Fruit fly (Drosophila melanogaster) whole organism, embryonic: Measurements from ENCODE around the gene CG7275.

Experiments used
- Antp ChIP-seq: fragments of 200-800 bp; sonication (Bioruptor generic); optimal IDR thresholded peaks from 3 replicates; lab custom pipeline; 2016; ENCODE audit warnings: missing biosample characterization, missing genetic modification characterization
- B-H2 ChIP-seq: fragments of 200-800 bp; sonication (Bioruptor generic); optimal IDR thresholded peaks from 2 replicates; lab custom pipeline; 2018; ENCODE audit warnings: missing biosample characterization, mild to moderate bottlenecking, missing genetic modification characterization
- CG1024 ChIP-seq: fragments of 200-800 bp; sonication (Bioruptor generic); IDR thresholded peaks from 2 replicates; pipeline ENCODE4 v1.3.6; 2022; ENCODE audit warnings: missing biosample characterization, missing genetic modification characterization
- CG1233 ChIP-seq: fragments of 200-800 bp; sonication (Bioruptor generic); optimal IDR thresholded peaks from 4 replicates; lab custom pipeline; 2018; ENCODE audit warnings: missing biosample characterization, mild to moderate bottlenecking, missing genetic modification characterization
- CG12744 ChIP-seq: fragments of 200-800 bp; sonication (Bioruptor generic); optimal IDR thresholded peaks from 2 replicates; lab custom pipeline; 2016; ENCODE audit warnings: missing biosample characterization, missing genetic modification characterization
- CG13296 ChIP-seq: fragments of 200-800 bp; sonication (Bioruptor generic); optimal IDR thresholded peaks from 3 replicates; lab custom pipeline; 2018; ENCODE audit warnings: missing biosample characterization, mild to moderate bottlenecking, missing genetic modification characterization
- CG15073 ChIP-seq: fragments of 200-800 bp; sonication (Bioruptor generic); optimal IDR thresholded peaks from 2 replicates; lab custom pipeline; 2016; ENCODE audit warnings: missing biosample characterization, missing genetic modification characterization
- CG15479 ChIP-seq: fragments of 200-800 bp; sonication (Bioruptor generic); optimal IDR thresholded peaks from 3 replicates; lab custom pipeline; 2019; ENCODE audit warnings: missing biosample characterization, mild to moderate bottlenecking, missing genetic modification characterization, moderate library complexity
- CG17612 ChIP-seq: fragments of 200-800 bp; sonication (Bioruptor generic); IDR thresholded peaks from 2 replicates; pipeline ENCODE4 v1.3.6; 2022; ENCODE audit warnings: missing biosample characterization, missing genetic modification characterization
- CG1792 ChIP-seq: fragments of 200-800 bp; sonication (Bioruptor generic); optimal IDR thresholded peaks from 2 replicates; lab custom pipeline; 2016; ENCODE audit warnings: missing biosample characterization, missing genetic modification characterization
- CG1832 ChIP-seq: fragments of 200-800 bp; sonication (Bioruptor generic); optimal IDR thresholded peaks from 2 replicates; lab custom pipeline; 2017; ENCODE audit warnings: missing biosample characterization, mild to moderate bottlenecking, missing genetic modification characterization, inconsistent platforms
- CG18599 ChIP-seq: fragments of 200-800 bp; sonication (Bioruptor generic); optimal IDR thresholded peaks from 3 replicates; lab custom pipeline; 2017; ENCODE audit warnings: missing biosample characterization, missing genetic modification characterization, mild to moderate bottlenecking, moderate library complexity, missing genetic modification reagents
- CG18764 ChIP-seq: fragments of 200-800 bp; sonication (Bioruptor generic); optimal IDR thresholded peaks from 3 replicates; lab custom pipeline; 2016; ENCODE audit warnings: missing biosample characterization, missing genetic modification characterization
- CG2199 ChIP-seq: fragments of 200-800 bp; sonication (Bioruptor generic); IDR thresholded peaks from 3 replicates; pipeline ENCODE4 v1.3.6; 2022; ENCODE audit warnings: missing biosample characterization, missing genetic modification characterization
- CG2678 ChIP-seq: fragments of 200-800 bp; sonication (Bioruptor generic); optimal IDR thresholded peaks from 3 replicates; lab custom pipeline; 2019; ENCODE audit warnings: missing biosample characterization, mild to moderate bottlenecking, missing genetic modification characterization, moderate library complexity
- CG33213 ChIP-seq: fragments of 200-800 bp; sonication (Bioruptor generic); optimal IDR thresholded peaks from 3 replicates; lab custom pipeline; 2016; ENCODE audit warnings: missing biosample characterization, missing genetic modification characterization
- CG42726 ChIP-seq: fragments of 200-800 bp; sonication (Bioruptor generic); IDR thresholded peaks from 2 replicates; pipeline ENCODE4 v1.3.6; 2022; ENCODE audit warnings: missing biosample characterization, missing genetic modification characterization; ENCODE audit not compliant: partially characterized antibody
- CG6175 ChIP-seq: fragments of 200-800 bp; sonication (Bioruptor generic); IDR thresholded peaks from 3 replicates; pipeline ENCODE4 v1.3.6; 2022; ENCODE audit warnings: missing biosample characterization, missing genetic modification characterization
- CG7556 ChIP-seq: fragments of 200-800 bp; sonication (Bioruptor generic); optimal IDR thresholded peaks from 2 replicates; lab custom pipeline; 2017; ENCODE audit warnings: missing biosample characterization, mild to moderate bottlenecking, missing genetic modification characterization
- CG8944 ChIP-seq: fragments of 200-800 bp; sonication (Bioruptor generic); optimal IDR thresholded peaks from 3 replicates; lab custom pipeline; 2016; ENCODE audit warnings: missing biosample characterization, missing genetic modification characterization
- Ets97D ChIP-seq: fragments of 200-800 bp; sonication (Bioruptor generic); optimal IDR thresholded peaks from 3 replicates; lab custom pipeline; 2016; ENCODE audit warnings: missing biosample characterization, missing genetic modification characterization
- Fer1 ChIP-seq: fragments of 200-800 bp; sonication (Bioruptor generic); optimal IDR thresholded peaks from 2 replicates; lab custom pipeline; 2017; ENCODE audit warnings: missing biosample characterization, mild to moderate bottlenecking, missing genetic modification characterization
- HLHmδ ChIP-seq: fragments of 200-800 bp; sonication (Bioruptor generic); optimal IDR thresholded peaks from 2 replicates; lab custom pipeline; 2018; ENCODE audit warnings: missing biosample characterization, mild to moderate bottlenecking, missing genetic modification characterization, moderate library complexity
- HmgD ChIP-seq: fragments of 200-800 bp; sonication (Bioruptor generic); optimal IDR thresholded peaks from 3 replicates; lab custom pipeline; 2016; ENCODE audit warnings: missing biosample characterization, missing genetic modification characterization
- Hmr ChIP-seq: fragments of 200-800 bp; sonication (Bioruptor generic); optimal IDR thresholded peaks from 3 replicates; lab custom pipeline; 2017; ENCODE audit warnings: mild to moderate bottlenecking, missing biosample characterization, missing genetic modification reagents, missing genetic modification characterization
- Oaz ChIP-seq: fragments of 200-800 bp; sonication (Bioruptor generic); IDR thresholded peaks from 2 replicates; pipeline ENCODE4 v1.3.6; 2022; ENCODE audit warnings: missing biosample characterization, missing genetic modification characterization
- Sry-δ ChIP-seq: fragments of 200-800 bp; sonication (Bioruptor generic); optimal IDR thresholded peaks from 2 replicates; lab custom pipeline; 2016; ENCODE audit warnings: missing biosample characterization, missing genetic modification characterization
- al ChIP-seq: fragments of 200-800 bp; sonication (Bioruptor generic); IDR thresholded peaks from 2 replicates; pipeline ENCODE4 v1.3.6; 2022; ENCODE audit warnings: missing biosample characterization, missing genetic modification characterization
- btn ChIP-seq: fragments of 200-800 bp; sonication (Bioruptor generic); optimal IDR thresholded peaks from 2 replicates; lab custom pipeline; 2016; ENCODE audit warnings: missing biosample characterization, missing genetic modification characterization
- caup ChIP-seq: fragments of 200-800 bp; sonication (Bioruptor generic); optimal IDR thresholded peaks from 3 replicates; lab custom pipeline; 2017; ENCODE audit warnings: missing biosample characterization, mild to moderate bottlenecking, missing genetic modification characterization, moderate library complexity; ENCODE audit not compliant: severe bottlenecking
- crol ChIP-seq: fragments of 200-800 bp; sonication (Bioruptor generic); IDR thresholded peaks from 2 replicates; pipeline ENCODE4 v1.3.6; 2022; ENCODE audit warnings: missing biosample characterization, missing genetic modification characterization
- dan ChIP-seq: fragments of 200-800 bp; sonication (Bioruptor generic); IDR thresholded peaks from 2 replicates; pipeline ENCODE4 v1.3.6; 2022; ENCODE audit warnings: missing biosample characterization, missing genetic modification characterization
- dati ChIP-seq: fragments of 200-800 bp; sonication (Bioruptor generic); IDR thresholded peaks from 2 replicates; pipeline ENCODE4 v1.3.6; 2022; ENCODE audit warnings: missing biosample characterization, missing genetic modification characterization
- dmrt11E ChIP-seq: fragments of 200-800 bp; sonication (Bioruptor generic); optimal IDR thresholded peaks from 3 replicates; lab custom pipeline; 2018; ENCODE audit warnings: missing biosample characterization, mild to moderate bottlenecking, missing genetic modification characterization, moderate library complexity
- emc ChIP-seq: fragments of 200-800 bp; sonication (Bioruptor generic); optimal IDR thresholded peaks from 2 replicates; lab custom pipeline; 2016; ENCODE audit warnings: missing biosample characterization, missing genetic modification characterization
- fd3F ChIP-seq: fragments of 200-800 bp; sonication (Bioruptor generic); optimal IDR thresholded peaks from 2 replicates; lab custom pipeline; 2018; ENCODE audit warnings: missing biosample characterization, mild to moderate bottlenecking, missing genetic modification characterization, moderate library complexity
- ftz-f1 ChIP-seq: fragments of 200-800 bp; sonication (Bioruptor generic); optimal IDR thresholded peaks from 2 replicates; lab custom pipeline; 2016; ENCODE audit warnings: missing biosample characterization, missing genetic modification characterization
- grau ChIP-seq: fragments of 200-800 bp; optimal IDR thresholded peaks from 3 replicates; lab custom pipeline; 2019; ENCODE audit warnings: missing biosample characterization, mild to moderate bottlenecking, missing genetic modification characterization, moderate library complexity
- lmd ChIP-seq: fragments of 200-800 bp; sonication (Bioruptor generic); IDR thresholded peaks from 2 replicates; pipeline ENCODE4 v1.3.6; 2022; ENCODE audit warnings: missing biosample characterization, missing genetic modification characterization
- nerfin-1 ChIP-seq: fragments of 200-800 bp; sonication (Bioruptor generic); optimal IDR thresholded peaks from 3 replicates; lab custom pipeline; 2019; ENCODE audit warnings: missing biosample characterization, mild to moderate bottlenecking, missing genetic modification characterization, moderate library complexity
- nmo ChIP-seq: fragments of 200-800 bp; sonication (Bioruptor generic); optimal IDR thresholded peaks from 2 replicates; lab custom pipeline; 2018; ENCODE audit warnings: missing biosample characterization, mild to moderate bottlenecking, missing genetic modification characterization, moderate library complexity
- onecut ChIP-seq: fragments of 200-800 bp; sonication (Bioruptor generic); IDR thresholded peaks from 2 replicates; pipeline ENCODE4 v1.3.6; 2022; ENCODE audit warnings: missing biosample characterization, missing genetic modification characterization
- pnt ChIP-seq: fragments of 200-800 bp; sonication (Bioruptor generic); optimal IDR thresholded peaks from 3 replicates; lab custom pipeline; 2016; ENCODE audit warnings: missing biosample characterization, missing genetic modification characterization
- schlank ChIP-seq: fragments of 200-800 bp; sonication (Bioruptor generic); optimal IDR thresholded peaks from 2 replicates; lab custom pipeline; 2018; ENCODE audit warnings: missing biosample characterization, mild to moderate bottlenecking, missing genetic modification characterization
- scrt ChIP-seq: fragments of 200-800 bp; sonication (Bioruptor generic); optimal IDR thresholded peaks from 2 replicates; lab custom pipeline; 2018; ENCODE audit warnings: missing biosample characterization, mild to moderate bottlenecking, missing genetic modification characterization, moderate library complexity
- seq ChIP-seq: fragments of 200-800 bp; sonication (Bioruptor generic); IDR thresholded peaks from 2 replicates; pipeline ENCODE4 v1.3.6; 2022; ENCODE audit warnings: missing biosample characterization, missing genetic modification characterization
- slbo ChIP-seq: fragments of 200-800 bp; sonication (Bioruptor generic); IDR thresholded peaks from 2 replicates; pipeline ENCODE4 v1.3.6; 2022; ENCODE audit warnings: missing biosample characterization, missing genetic modification characterization
- so ChIP-seq: fragments of 200-800 bp; sonication (Bioruptor generic); IDR thresholded peaks from 3 replicates; pipeline ENCODE4 v1.3.6; 2022; ENCODE audit warnings: missing biosample characterization, missing genetic modification characterization
- sob ChIP-seq: fragments of 200-800 bp; sonication (Bioruptor generic); IDR thresholded peaks from 2 replicates; pipeline ENCODE4 v1.3.6; 2022; ENCODE audit warnings: missing biosample characterization, missing genetic modification characterization
- stwl ChIP-seq: fragments of 200-800 bp; sonication (Bioruptor generic); optimal IDR thresholded peaks from 3 replicates; lab custom pipeline; 2018; ENCODE audit warnings: missing biosample characterization, mild to moderate bottlenecking, missing genetic modification characterization, moderate library complexity
- tup ChIP-seq: fragments of 200-800 bp; sonication (Bioruptor generic); optimal IDR thresholded peaks from 2 replicates; lab custom pipeline; 2016; ENCODE audit warnings: missing biosample characterization, mild to moderate bottlenecking, missing genetic modification characterization, moderate library complexity
- tx ChIP-seq: fragments of 200-800 bp; sonication (Bioruptor generic); optimal IDR thresholded peaks from 2 replicates; lab custom pipeline; 2016; ENCODE audit warnings: missing biosample characterization, missing genetic modification characterization
- yki ChIP-seq: fragments of >200 bp; optimal IDR thresholded peaks from 3 replicates; lab custom pipeline; 2018

The CG7275 gene

DNA sequence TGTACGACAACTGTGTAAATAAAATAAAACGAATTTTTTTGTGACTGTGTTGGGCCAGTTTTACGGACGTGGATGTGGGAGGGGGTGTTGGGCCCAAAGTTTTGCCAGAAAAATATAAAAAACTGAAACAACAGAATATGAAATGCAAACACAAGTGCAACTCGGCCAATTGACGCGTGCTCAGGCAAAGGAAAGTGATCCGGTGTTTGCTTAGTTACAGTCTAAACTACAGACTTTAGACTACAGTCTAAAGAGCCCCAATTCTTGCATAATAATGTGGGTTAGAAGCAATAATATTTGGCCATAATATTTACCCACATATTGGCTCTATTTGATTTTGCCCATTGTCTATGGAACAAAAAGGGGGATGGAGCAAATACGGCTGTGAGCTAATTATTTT is 50.1 kb downstream of the CG7275 start (continued):
- TF ChIP-seq CG15479 (GFP tag; lab: Kevin White, UChicago) (no peak), emc (GFP tag; lab: Kevin White, UChicago) (no peak), B-H2 (GFP tag; lab: Kevin White, UChicago) (peak; percentile 29), dan (GFP tag; lab: Robert Waterston, UW) (no peak), CG6175 (GFP tag; lab: Robert Waterston, UW) (no peak), btn (GFP tag; lab: Kevin White, UChicago) (no peak), CG18599 (GFP tag; lab: Kevin White, UChicago) (peak; percentile 72), so (GFP tag; lab: Robert Waterston, UW) (no peak), lmd (GFP tag; lab: Robert Waterston, UW) (no peak), tx (GFP tag; lab: Kevin White, UChicago) (no peak), CG1233 (GFP tag; lab: Kevin White, UChicago) (peak; percentile 30), CG1792 (GFP tag; lab: Kevin White, UChicago) (no peak), caup (GFP tag; lab: Kevin White, UChicago) (peak; percentile 74), Oaz (GFP tag; lab: Robert Waterston, UW) (no peak), CG33213 (GFP tag; lab: Kevin White, UChicago) (no peak), yki (lab: Kevin White, UChicago) (no peak), CG15073 (GFP tag; lab: Kevin White, UChicago) (no peak), schlank (tag; lab: Kevin White, UChicago) (peak; percentile 57), CG1832 (GFP tag; lab: Kevin White, UChicago) (no peak), sob (GFP tag; lab: Robert Waterston, UW) (peak; percentile 10; the same call in 1 of the 2 replicates), CG8944 (GFP tag; lab: Kevin White, UChicago) (no peak), Fer1 (GFP tag; lab: Kevin White, UChicago) (peak; percentile 56), CG17612 (GFP tag; lab: Robert Waterston, UW) (no peak), nmo (GFP tag; lab: Kevin White, UChicago) (no peak), Sry-δ (GFP tag; lab: Kevin White, UChicago) (no peak), ftz-f1 (no peak), CG42726 (GFP tag; lab: Robert Waterston, UW) (no peak), fd3F (GFP tag; lab: Kevin White, UChicago) (peak; percentile 45), CG2199 (GFP tag; lab: Robert Waterston, UW) (no peak), al (no peak), crol (GFP tag; lab: Robert Waterston, UW) (no peak), CG13296 (peak; percentile 49), dati (no peak), CG2678 (tag; lab: Kevin White, UChicago) (peak; percentile 47), tup (GFP tag; lab: Kevin White, UChicago) (no peak), CG18764 (GFP tag; lab: Kevin White, UChicago) (no peak), onecut (no peak), seq (GFP tag; lab: Robert Waterston, UW) (0 out of 2 replicates have a peak, but pooled peaks have one; percentile 19), slbo (GFP tag; lab: Robert Waterston, UW) (no peak), Ets97D (GFP tag; lab: Kevin White, UChicago) (no peak), dmrt11E (tag; lab: Kevin White, UChicago) (no peak), CG12744 (GFP tag; lab: Kevin White, UChicago) (no peak), stwl (no peak), HmgD (GFP tag; lab: Kevin White, UChicago) (no peak), Hmr (GFP tag; lab: Kevin White, UChicago) (peak; percentile 69), CG7556 (GFP tag; lab: Kevin White, UChicago) (peak; percentile 23), nerfin-1 (no peak), scrt (GFP tag; lab: Kevin White, UChicago) (no peak), grau (tag; lab: Kevin White, UChicago) (peak; percentile 4), CG1024 (GFP tag; lab: Robert Waterston, UW) (no peak), Antp (GFP tag; lab: Kevin White, UChicago) (no peak), HLHmδ (GFP tag; lab: Kevin White, UChicago) (no peak), pnt (GFP tag; lab: Kevin White, UChicago) (no peak)
